Worm (Caenorhabditis elegans): ENCODE data around the gene nlp-30.

DNA sequence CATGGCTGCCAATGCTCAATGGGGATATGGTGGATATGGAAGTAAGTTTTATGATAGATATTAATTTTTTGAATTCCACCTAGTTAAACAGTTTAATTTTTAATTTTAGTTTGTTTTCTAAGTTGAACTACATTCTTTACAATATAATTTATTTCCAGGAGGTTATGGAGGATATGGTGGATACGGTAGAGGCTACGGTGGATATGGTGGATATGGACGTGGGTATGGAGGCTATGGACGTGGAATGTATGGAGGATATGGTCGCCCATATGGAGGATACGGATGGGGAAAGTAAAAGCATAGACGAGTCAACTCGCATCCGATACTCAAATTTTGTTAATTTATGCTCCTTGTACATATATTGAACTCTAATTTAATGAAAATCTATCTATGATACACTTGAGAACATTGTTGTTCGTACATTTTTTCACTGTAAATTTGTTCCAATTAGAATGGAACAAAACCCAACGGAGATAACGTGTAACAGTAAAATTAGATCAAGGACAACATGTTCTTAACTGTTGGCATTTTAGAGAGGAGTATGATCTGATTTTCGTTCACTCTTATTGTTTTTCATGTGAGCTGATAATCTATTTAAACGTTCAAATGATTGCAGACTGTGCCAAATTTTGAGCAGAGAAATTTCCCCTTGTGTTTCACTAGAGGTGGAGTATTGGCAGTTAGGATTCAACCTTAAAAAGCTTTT is 1.4 kb upstream of the nlp-30 start:
- TF ChIP-seq tab-1 (GFP tag; IDR thresholded peaks at IDR 0.05) (no peak), cog-1 (tag; optimal IDR thresholded peaks at IDR 0.05) (no peak), ztf-29 (GFP tag; IDR thresholded peaks at IDR 0.05) (no peak), flt-1 (GFP tag; IDR thresholded peaks at IDR 0.05) (no peak), ref-1 (GFP tag; conservative IDR thresholded peaks at IDR 0.05) (no peak), ztf-23 (GFP tag; IDR thresholded peaks at IDR 0.05) (no peak)

All from whole organism, midembryonic.